Fruit fly (Drosophila melanogaster): Measurements from ENCODE around the gene CG45101.

Gene CG45101

dm6 chr3L:11070372-11070854, 5.6 kb downstream of the CG45101 start, which contains the start of gene Mocs1 (continued):
- TF ChIP-seq Dip2 (GFP tag; IDR thresholded peaks at IDR 0.05) (no peak), ap (GFP tag; IDR thresholded peaks at IDR 0.05) (no peak), CHES-1-like (GFP tag; optimal IDR thresholded peaks at IDR 0.05) (peak; percentile 15), H15 (GFP tag; IDR thresholded peaks at IDR 0.05) (no peak), Trl (optimal IDR thresholded peaks at IDR 0.05) (peak in 1 of 2 experiments; percentile 6), Trl (GFP tag; optimal IDR thresholded peaks at IDR 0.05) (no peak), Pdp1 (GFP tag; optimal IDR thresholded peaks at IDR 0.05) (peak in 1 of 2 experiments; percentile 96), ftz-f1 (GFP tag; optimal IDR thresholded peaks at IDR 0.05) (peak; percentile 40), Hmr (GFP tag; optimal IDR thresholded peaks at IDR 0.05) (peak; percentile 22), HHEX (GFP tag; optimal IDR thresholded peaks at IDR 0.05) (peak; percentile 6), CG6683 (GFP tag; optimal IDR thresholded peaks at IDR 0.05) (peak; percentile 2), abd-A (tag; optimal IDR thresholded peaks at IDR 0.05) (no peak), CG30020 (tag; optimal IDR thresholded peaks at IDR 0.05) (no peak), Mrtf (GFP tag; IDR thresholded peaks at IDR 0.05) (peak; percentile 13; the same call in 1 of the 3 replicates), Hr78 (GFP tag; optimal IDR thresholded peaks at IDR 0.05) (peak in 1 of 2 experiments; percentile 98), zf30C (GFP tag; optimal IDR thresholded peaks at IDR 0.05) (no peak), CG4424 (GFP tag; optimal IDR thresholded peaks at IDR 0.05) (no peak), CG34422 (GFP tag; IDR thresholded peaks at IDR 0.05) (peak; percentile 77; the same call in 1 of the 3 replicates), PHDP (tag; optimal IDR thresholded peaks at IDR 0.05) (peak; percentile 2), chm (GFP tag; IDR thresholded peaks at IDR 0.05) (peak; percentile 28; the same call in 1 of the 2 replicates), CG9437 (GFP tag; optimal IDR thresholded peaks at IDR 0.05) (peak; percentile 1), CG17328 (GFP tag; IDR thresholded peaks at IDR 0.05) (peak; percentile 30; the same call in 1 of the 2 replicates), dan (GFP tag; IDR thresholded peaks at IDR 0.05) (no peak), CG3847 (GFP tag; IDR thresholded peaks at IDR 0.05) (peak; percentile 25; the same call in 1 of the 2 replicates), CG17568 (GFP tag; optimal IDR thresholded peaks at IDR 0.05) (no peak), Dfd (GFP tag; optimal IDR thresholded peaks at IDR 0.05) (no peak), Dll (GFP tag; IDR thresholded peaks at IDR 0.05; ENCODE audit: partially characterized antibody) (no peak), CG13624 (GFP tag; optimal IDR thresholded peaks at IDR 0.05) (no peak), tna (GFP tag; IDR thresholded peaks at IDR 0.05; ENCODE audit: partially characterized antibody) (peak; percentile 11; the same call in 1 of the 2 replicates), pb (GFP tag; optimal IDR thresholded peaks at IDR 0.05) (no peak), Ets65A (GFP tag) (no peak), CG11085 (GFP tag; IDR thresholded peaks at IDR 0.05) (peak; percentile 20; the same call in 1 of the 2 replicates), ci (GFP tag; IDR thresholded peaks at IDR 0.05) (0 out of 3 replicates have a peak, but pooled peaks have one; percentile 28), rib (GFP tag; IDR thresholded peaks at IDR 0.05) (peak; percentile 60; the same call in 1 of the 2 replicates), NfI (GFP tag; optimal IDR thresholded peaks at IDR 0.05) (no peak), MBD-R2 (GFP tag; IDR thresholded peaks at IDR 0.05) (peak; percentile 41; the same call in 1 of the 2 replicates), Nf-YA (GFP tag; IDR thresholded peaks at IDR 0.05) (no peak), CG10431 (GFP tag; optimal IDR thresholded peaks at IDR 0.05) (no peak), crp (GFP tag; optimal IDR thresholded peaks at IDR 0.05) (peak in 1 of 2 experiments; percentile 77), pzg (GFP tag; optimal IDR thresholded peaks at IDR 0.05) (peak; percentile 41), fru (optimal IDR thresholded peaks at IDR 0.05) (no peak), gro (GFP tag; optimal IDR thresholded peaks at IDR 0.05) (peak; percentile 15), CG8388 (GFP tag; optimal IDR thresholded peaks at IDR 0.05) (no peak), CG13287 (GFP tag; IDR thresholded peaks at IDR 0.05; ENCODE audit: partially characterized antibody) (peak; percentile 49; the same call in 1 of the 2 replicates), slbo (GFP tag; IDR thresholded peaks at IDR 0.05) (0 out of 2 replicates have a peak, but pooled peaks have one; percentile 24), hbn (GFP tag; IDR thresholded peaks at IDR 0.05; ENCODE audit: partially characterized antibody) (0 out of 2 replicates have a peak, but pooled peaks have one; percentile 34), CG17612 (GFP tag; IDR thresholded peaks at IDR 0.05) (no peak), CG34376 (GFP tag; optimal IDR thresholded peaks at IDR 0.05) (peak; percentile 65), CG12769 (tag; optimal IDR thresholded peaks at IDR 0.05) (peak; percentile 38), sob (GFP tag; IDR thresholded peaks at IDR 0.05) (no peak; the same call in 1 of the 2 replicates)

Measured in whole organism, embryonic.